Worm (Caenorhabditis elegans) whole organism, late embryonic: ENCODE results near the gene npax-4.

ENCODE experiments used
- C38D4.7 ChIP-seq: fragments of 200-800 bp; sonication (Bioruptor generic); optimal IDR thresholded peaks from 2 replicates; lab custom pipeline; 2018; ENCODE audit warnings: mild to moderate bottlenecking, missing genetic modification characterization, moderate library complexity, missing compliant biosample characterization
- F13H6.1 ChIP-seq: sonication (generic microtip); optimal IDR thresholded peaks from 2 replicates; lab custom pipeline; 2016; ENCODE audit warnings: missing genetic modification characterization, missing compliant biosample characterization
- K09A11.1 ChIP-seq: sonication (generic microtip); optimal IDR thresholded peaks from 2 replicates; lab custom pipeline; 2017; ENCODE audit warnings: antibody characterized with exemption, mild to moderate bottlenecking, missing genetic modification characterization, missing compliant biosample characterization; ENCODE audit not compliant: insufficient read depth
- ceh-18 ChIP-seq: sonication (generic microtip); optimal IDR thresholded peaks from 2 replicates; lab custom pipeline; 2016; ENCODE audit warnings: missing genetic modification characterization, missing compliant biosample characterization
- ceh-19 ChIP-seq: fragments of 200-800 bp; sonication (Bioruptor generic); optimal IDR thresholded peaks from 2 replicates; lab custom pipeline; 2018; ENCODE audit warnings: mild to moderate bottlenecking, missing genetic modification characterization, missing compliant biosample characterization
- ceh-22 ChIP-seq: sonication (generic microtip); optimal IDR thresholded peaks from 2 replicates; lab custom pipeline; 2017; ENCODE audit warnings: missing biosample characterization, missing genetic modification characterization
- ceh-30 ChIP-seq: fragments of 150-350 bp; optimal IDR thresholded peaks from 2 replicates; lab custom pipeline; 2014; ENCODE audit warnings: missing biosample characterization, missing genetic modification characterization
- ceh-31 ChIP-seq: sonication (generic microtip); optimal IDR thresholded peaks from 2 replicates; lab custom pipeline; 2016; ENCODE audit warnings: missing genetic modification characterization, missing compliant biosample characterization
- ceh-34 ChIP-seq: sonication (generic microtip); optimal IDR thresholded peaks from 2 replicates; lab custom pipeline; 2016; ENCODE audit warnings: mild to moderate bottlenecking, missing genetic modification characterization, missing compliant biosample characterization
- ceh-45 ChIP-seq: fragments of 200-800 bp; sonication (Bioruptor generic); IDR thresholded peaks from 2 replicates; pipeline ENCODE4 v1.3.6; 2022; ENCODE audit warnings: missing genetic modification reagents, missing genetic modification characterization, missing compliant biosample characterization
- ceh-48 ChIP-seq: sonication (generic microtip); optimal IDR thresholded peaks from 2 replicates; lab custom pipeline; 2016; ENCODE audit warnings: missing genetic modification characterization, inconsistent platforms, missing compliant biosample characterization
- ceh-6 ChIP-seq: fragments of 200-800 bp; sonication (Bioruptor generic); optimal IDR thresholded peaks from 2 replicates; lab custom pipeline; 2018; ENCODE audit warnings: mild to moderate bottlenecking, missing genetic modification characterization, missing compliant biosample characterization
- dmd-4 ChIP-seq: sonication (generic microtip); optimal IDR thresholded peaks from 2 replicates; lab custom pipeline; 2016; ENCODE audit warnings: borderline replicate concordance, missing genetic modification characterization, missing compliant biosample characterization
- dve-1 ChIP-seq: sonication (generic microtip); optimal IDR thresholded peaks from 2 replicates; lab custom pipeline; 2017; ENCODE audit warnings: antibody characterized with exemption, mild to moderate bottlenecking, missing genetic modification characterization, missing compliant biosample characterization
- elt-2 ChIP-seq: sonication (generic microtip); optimal IDR thresholded peaks from 2 replicates; lab custom pipeline; 2016; ENCODE audit warnings: missing genetic modification reagents, missing genetic modification characterization, missing compliant biosample characterization
- eyg-1 ChIP-seq: sonication (generic microtip); optimal IDR thresholded peaks from 2 replicates; lab custom pipeline; 2016; ENCODE audit warnings: missing genotype, missing genetic modification characterization, missing compliant biosample characterization
- fax-1 ChIP-seq: sonication (generic microtip); optimal IDR thresholded peaks from 2 replicates; lab custom pipeline; 2016; ENCODE audit warnings: missing genotype, missing genetic modification characterization, missing compliant biosample characterization
- hlh-30 ChIP-seq: sonication (generic microtip); optimal IDR thresholded peaks from 2 replicates; lab custom pipeline; 2017; ENCODE audit warnings: antibody characterized with exemption, missing genetic modification characterization, missing compliant biosample characterization; ENCODE audit not compliant: insufficient read depth
- lim-6 ChIP-seq: sonication (generic microtip); optimal IDR thresholded peaks from 2 replicates; lab custom pipeline; 2016; ENCODE audit warnings: missing genetic modification characterization, missing compliant biosample characterization
- lin-11 ChIP-seq: fragments of 200-800 bp; sonication (Bioruptor generic); optimal IDR thresholded peaks from 2 replicates; lab custom pipeline; 2018; ENCODE audit warnings: mild to moderate bottlenecking, missing genetic modification characterization, missing compliant biosample characterization
- madf-2 ChIP-seq: sonication (generic microtip); optimal IDR thresholded peaks from 2 replicates; lab custom pipeline; 2017; ENCODE audit warnings: missing genetic modification characterization, missing compliant biosample characterization
- mec-3 ChIP-seq: sonication (generic microtip); optimal IDR thresholded peaks from 2 replicates; lab custom pipeline; 2016; ENCODE audit warnings: borderline replicate concordance, missing genetic modification characterization, missing compliant biosample characterization
- nhr-11 ChIP-seq: fragments of 150-350 bp; optimal IDR thresholded peaks from 2 replicates; lab custom pipeline; 2014; ENCODE audit warnings: missing biosample characterization, missing genetic modification characterization
- npax-4 ChIP-seq: sonication (generic microtip); optimal IDR thresholded peaks from 2 replicates; lab custom pipeline; 2016; ENCODE audit warnings: missing genetic modification characterization, missing compliant biosample characterization
- odd-2 ChIP-seq: sonication (generic microtip); optimal IDR thresholded peaks from 2 replicates; lab custom pipeline; 2017; ENCODE audit warnings: antibody characterized with exemption, mild to moderate bottlenecking, missing genetic modification characterization, missing compliant biosample characterization
- pag-3 ChIP-seq: sonication (generic microtip); optimal IDR thresholded peaks from 2 replicates; lab custom pipeline; 2016; ENCODE audit warnings: missing compliant biosample characterization, missing genetic modification characterization, borderline replicate concordance
- pqm-1 ChIP-seq: sonication (generic microtip); optimal IDR thresholded peaks from 2 replicates; lab custom pipeline; 2016; ENCODE audit warnings: missing genetic modification characterization, missing compliant biosample characterization
- pros-1 ChIP-seq: fragments of 150-350 bp; optimal IDR thresholded peaks from 2 replicates; lab custom pipeline; 2014; ENCODE audit warnings: missing biosample characterization, missing genetic modification reagents, missing genetic modification characterization
- sox-2 ChIP-seq: fragments of 200-800 bp; sonication (Bioruptor generic); IDR thresholded peaks from 2 replicates; pipeline ENCODE4 v1.3.6; 2022; ENCODE audit warnings: missing genetic modification reagents, missing genetic modification characterization, missing compliant biosample characterization
- sox-4 ChIP-seq: sonication (generic microtip); optimal IDR thresholded peaks from 2 replicates; lab custom pipeline; 2017; ENCODE audit warnings: mild to moderate bottlenecking, missing genetic modification characterization, inconsistent platforms, missing compliant biosample characterization
- tbx-2 ChIP-seq: sonication (generic microtip); optimal IDR thresholded peaks from 2 replicates; lab custom pipeline; 2016; ENCODE audit warnings: missing genetic modification characterization, missing compliant biosample characterization
- unc-42 ChIP-seq: sonication (generic microtip); optimal IDR thresholded peaks from 2 replicates; lab custom pipeline; 2016; ENCODE audit warnings: missing genotype, missing genetic modification characterization, missing compliant biosample characterization
- unc-55 ChIP-seq: sonication (generic microtip); optimal IDR thresholded peaks from 2 replicates; lab custom pipeline; 2017; ENCODE audit warnings: missing biosample characterization, missing genetic modification reagents, missing genetic modification characterization
- ztf-16 ChIP-seq: sonication (generic microtip); optimal IDR thresholded peaks from 2 replicates; lab custom pipeline; 2017; ENCODE audit warnings: missing genetic modification characterization, missing compliant biosample characterization

The npax-4 gene

DNA sequence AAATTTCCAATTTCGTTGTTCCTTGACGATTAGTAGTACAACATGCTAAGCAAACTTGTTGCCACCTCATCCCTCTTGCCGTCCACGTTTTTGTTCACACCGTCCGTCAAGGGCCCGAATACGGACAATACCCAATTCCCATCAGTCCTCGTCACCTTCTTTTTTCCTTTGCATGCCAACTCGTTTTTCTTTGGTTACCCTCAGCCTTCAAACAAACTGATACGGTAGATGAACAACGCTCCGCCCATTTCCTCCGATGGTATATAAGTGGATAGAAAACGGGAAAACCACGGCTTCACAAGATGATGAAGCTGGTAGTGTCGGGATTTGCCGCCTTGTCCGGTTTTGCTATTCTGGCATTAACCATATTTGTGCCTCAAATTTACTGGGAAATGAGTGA is 31.8 kb downstream of the npax-4 start, which contains the start of gene col-118:
Gene col-118, plus strand, starts transcription at position 301 of the 400 bp plus-strand sequence.
- TF ChIP-seq lim-6 (tag; lab: Kevin White, UChicago) (no peak), F13H6.1 (tag; lab: Kevin White, UChicago) (no peak), dve-1 (tag; lab: Kevin White, UChicago) (no peak), fax-1 (tag; lab: Kevin White, UChicago) (no peak), ceh-45 (GFP tag; lab: Robert Waterston, UW) (no peak), eyg-1 (no peak), mec-3 (tag; lab: Kevin White, UChicago) (no peak), ceh-48 (tag; lab: Kevin White, UChicago) (no peak), unc-55 (GFP tag; lab: Kevin White, UChicago) (no peak), pros-1 (no peak), odd-2 (tag; lab: Kevin White, UChicago) (no peak), pqm-1 (tag; lab: Kevin White, UChicago) (no peak), ztf-16 (tag; lab: Kevin White, UChicago) (no peak), K09A11.1 (tag; lab: Kevin White, UChicago) (no peak), sox-2 (GFP tag; lab: Robert Waterston, UW) (no peak), nhr-11 (tag; lab: Kevin White, UChicago) (no peak), ceh-19 (no peak), ceh-18 (tag; lab: Kevin White, UChicago) (no peak), madf-2 (no peak)

ce11 chrIV:8845922-8846321 is 33.8 kb downstream of the npax-4 start:
- TF ChIP-seq sox-4 (tag; lab: Kevin White, UChicago) (no peak), elt-2 (tag; lab: Kevin White, UChicago) (peak; percentile 59)

ce11 chrIV:8844457-8844856 is 35.3 kb downstream of the npax-4 start, which contains the start of gene T11B7.2:
Gene T11B7.2, minus strand, starts transcription at chrIV:8844557.
- no peak for TF ChIP-seq unc-42 (tag; lab: Kevin White, UChicago)
- TF ChIP-seq lim-6 (tag; lab: Kevin White, UChicago) = no peak

DNA sequence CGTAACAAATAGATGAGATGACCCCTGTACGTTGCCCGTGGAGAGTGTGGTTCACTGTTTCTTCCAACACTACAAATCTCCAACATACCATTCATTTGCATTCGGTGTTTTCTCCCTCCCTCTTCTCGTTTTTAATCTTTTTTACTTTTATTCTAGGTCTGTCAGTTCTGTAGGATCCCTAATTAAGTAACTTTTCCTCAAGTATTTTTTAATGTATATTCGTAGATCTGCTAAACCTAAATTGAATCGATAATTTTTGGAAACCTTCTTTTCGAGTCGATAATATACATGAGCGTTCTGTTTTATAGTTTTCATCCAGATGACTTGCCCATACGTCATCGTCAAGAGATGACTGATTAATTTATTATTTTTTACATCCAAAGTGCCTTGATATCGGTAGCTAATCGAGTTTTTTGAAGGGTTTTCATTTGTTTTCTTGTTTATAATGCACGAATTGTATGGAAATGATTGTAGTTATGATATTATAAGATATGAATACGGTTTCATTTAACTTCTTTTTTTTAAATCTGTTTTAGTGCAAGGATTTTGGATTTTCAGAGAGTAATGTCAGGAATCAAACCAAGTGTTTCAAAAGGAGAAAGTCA is 39.4 kb downstream of the npax-4 start, which contains the start of the genes T28C6.11 and T11B7.1:
Gene T28C6.11, minus strand, starts transcription at position 101 of the 605 bp plus-strand sequence.
Gene T11B7.1, plus strand, starts transcription at position 555 of the 605 bp plus-strand sequence.
- TF ChIP-seq ceh-34 (tag; lab: Kevin White, UChicago) = no peak
- no peak for TF ChIP-seq hlh-30 (tag; lab: Kevin White, UChicago)
- no peak for TF ChIP-seq ceh-30 (tag; lab: Kevin White, UChicago)
- TF ChIP-seq madf-2 = no peak
- no peak for TF ChIP-seq ceh-19
- TF ChIP-seq tbx-2 (tag; lab: Kevin White, UChicago) = no peak
- no peak for TF ChIP-seq ceh-31 (tag; lab: Kevin White, UChicago)
- no peak for TF ChIP-seq ceh-22 (tag; lab: Kevin White, UChicago)
- TF ChIP-seq ceh-6 = no peak
- no peak for TF ChIP-seq sox-2 (GFP tag; lab: Robert Waterston, UW)
- TF ChIP-seq ceh-48 (tag; lab: Kevin White, UChicago) = no peak
- no peak for TF ChIP-seq nhr-11 (tag; lab: Kevin White, UChicago)
- TF ChIP-seq lin-11 (tag; lab: Kevin White, UChicago) = no peak
- no peak for TF ChIP-seq dmd-4 (tag; lab: Kevin White, UChicago)
- no peak for TF ChIP-seq pag-3 (tag; lab: Kevin White, UChicago)
- no peak for TF ChIP-seq npax-4 (tag; lab: Kevin White, UChicago)
- no peak for TF ChIP-seq C38D4.7
